Worm (Caenorhabditis elegans) whole organism, L2 larva: ENCODE measurements around the gene pde-12.
"Not testable (repeated sequence)": the region's sequence is repeated elsewhere in the genome, so short reads cannot be mapped to it uniquely, and the experiment has no call there.

Experiments
- C34F6.9 ChIP-seq: fragments of 150-350 bp; optimal IDR thresholded peaks from 2 replicates; lab custom pipeline; 2014; ENCODE audit warnings: missing biosample characterization, missing genetic modification characterization
- ceh-82 ChIP-seq: fragments of 150-350 bp; optimal IDR thresholded peaks from 2 replicates; lab custom pipeline; 2014; ENCODE audit warnings: missing biosample characterization, missing genetic modification characterization
- fos-1 ChIP-seq: fragments of 150-350 bp; optimal IDR thresholded peaks from 2 replicates; lab custom pipeline; 2014; ENCODE audit warnings: missing biosample characterization, missing genetic modification characterization
- nhr-237 ChIP-seq: fragments of 150-350 bp; optimal IDR thresholded peaks from 2 replicates; lab custom pipeline; 2014; ENCODE audit warnings: missing biosample characterization, missing genetic modification characterization
- snpc-4 ChIP-seq: fragments of 150-350 bp; optimal IDR thresholded peaks from 2 replicates; lab custom pipeline; 2014; ENCODE audit warnings: missing biosample characterization, missing genetic modification characterization

ce11 chrIII:10805625-10806024, 39.2 kb downstream of the pde-12 start, which contains the start of gene klp-7:
- TF ChIP-seq fos-1 (tag; lab: Kevin White, UChicago); C34F6.9 (tag; lab: Kevin White, UChicago); snpc-4; nhr-237; ceh-82: not testable (repeated sequence)
